Fruit fly (Drosophila melanogaster): ENCODE data around the gene CG6610.

dm6 chr3L:6038720-6039205 lies 36.6 kb upstream of the CG6610 start, which contains the start of gene Jon65Aiv:
- no peak for TF ChIP-seq foxo (GFP tag; optimal IDR thresholded peaks at IDR 0.05)
- no peak for TF ChIP-seq OdsH (GFP tag; optimal IDR thresholded peaks at IDR 0.05)
- no peak for TF ChIP-seq usp (GFP tag; optimal IDR thresholded peaks at IDR 0.05)
